Worm (Caenorhabditis elegans) whole organism, mixed stage, embryonic: Measurements from ENCODE around the gene cab-1.

ENCODE experiments used
- elt-1 ChIP-seq: sonication (generic microtip); optimal IDR thresholded peaks from 2 replicates; lab custom pipeline; 2017; ENCODE audit warnings: missing genetic modification characterization, mild to moderate bottlenecking, missing compliant biosample characterization, antibody characterized with exemption, moderate library complexity, borderline replicate concordance; ENCODE audit not compliant: insufficient read depth
- flh-1 ChIP-seq: fragments of 200-800 bp; sonication (Bioruptor generic); optimal IDR thresholded peaks from 2 replicates; lab custom pipeline; 2018; ENCODE audit warnings: mild to moderate bottlenecking, missing genetic modification characterization, moderate library complexity, missing compliant biosample characterization

DNA sequence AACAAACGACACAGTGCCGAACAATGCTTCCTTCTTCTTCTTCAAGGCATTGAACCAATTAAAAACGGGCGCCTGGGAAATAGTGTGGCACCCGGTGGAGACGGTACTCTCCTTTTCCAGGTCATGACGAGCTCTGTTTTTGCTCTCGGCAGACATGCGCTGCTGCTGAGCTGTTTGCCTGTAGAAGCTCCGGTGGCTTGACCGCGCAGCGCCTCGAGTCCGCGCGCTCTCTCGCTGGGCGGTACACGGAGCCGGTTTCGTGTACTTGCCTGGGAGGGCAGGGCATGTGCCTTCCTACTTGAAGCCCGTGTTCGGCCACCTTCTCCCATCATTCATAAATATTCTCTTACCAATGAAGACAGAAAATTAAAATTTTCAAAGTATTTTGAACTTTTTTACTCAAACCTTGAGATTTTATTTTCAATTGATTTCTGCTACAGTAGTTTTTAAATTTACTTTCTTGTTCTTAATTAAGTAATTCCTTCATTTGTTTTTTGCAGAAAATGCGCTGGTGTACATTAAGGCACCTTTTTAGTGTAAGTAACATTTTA lies 47.8 kb upstream of the cab-1 start, which contains the start of gene E01G6.1:
- TF ChIP-seq elt-1 (tag; lab: Kevin White, UChicago) (no peak), flh-1 (no peak)
